Fruit fly (Drosophila melanogaster) whole organism, wandering third instar larva: ENCODE data around the gene RpS28a.

Experiments used
- Abd-B ChIP-seq: fragments of >200 bp; optimal IDR thresholded peaks from 2 replicates; lab custom pipeline; 2017; ENCODE audit warnings: missing biosample characterization, missing genetic modification characterization
- CG32264 ChIP-seq: fragments of 200-800 bp; sonication (Bioruptor generic); optimal IDR thresholded peaks from 2 replicates; lab custom pipeline; 2016; ENCODE audit warnings: missing biosample characterization, missing genetic modification characterization
- CG9705 ChIP-seq: fragments of 200-800 bp; sonication (Bioruptor generic); optimal IDR thresholded peaks from 2 replicates; lab custom pipeline; 2018; ENCODE audit warnings: missing biosample characterization, mild to moderate bottlenecking, missing genetic modification characterization
- CrebA ChIP-seq: fragments of 200-800 bp; sonication (Bioruptor generic); optimal IDR thresholded peaks from 2 replicates; lab custom pipeline; 2016; ENCODE audit warnings: missing biosample characterization, mild to moderate bottlenecking, missing genetic modification characterization, borderline replicate concordance
- Dfd ChIP-seq: fragments of >200 bp; optimal IDR thresholded peaks from 2 replicates; lab custom pipeline; 2017; ENCODE audit warnings: missing biosample characterization, missing genetic modification characterization
- Dif ChIP-seq: fragments of 200-275, 200-300 bp; sonication (Bioruptor generic); optimal IDR thresholded peaks from 2 replicates; lab custom pipeline; 2018; ENCODE audit warnings: missing biosample characterization, missing genetic modification characterization; ENCODE audit not compliant: partially characterized antibody
- GATAd ChIP-seq: sonication (Bioruptor generic); optimal IDR thresholded peaks from 2 replicates; lab custom pipeline; 2016; ENCODE audit warnings: missing biosample characterization, missing genetic modification characterization
- HLH106 ChIP-seq: fragments of 200-800 bp; optimal IDR thresholded peaks from 3 replicates; lab custom pipeline; 2019; ENCODE audit warnings: missing biosample characterization, mild to moderate bottlenecking, missing genetic modification characterization, moderate library complexity
- Hnf4 ChIP-seq: fragments of 200-800 bp; sonication (Bioruptor generic); optimal IDR thresholded peaks from 2 replicates; lab custom pipeline; 2016; ENCODE audit warnings: missing biosample characterization, mild to moderate bottlenecking, missing genetic modification characterization
- Hr78 ChIP-seq: fragments of >200 bp; optimal IDR thresholded peaks from 2 replicates; lab custom pipeline; 2017; ENCODE audit warnings: missing biosample characterization, missing genetic modification characterization
- Hr83 ChIP-seq: fragments of 200-300 bp; sonication (Bioruptor generic); optimal IDR thresholded peaks from 2 replicates; lab custom pipeline; 2016; ENCODE audit warnings: missing biosample characterization, mild to moderate bottlenecking, missing genetic modification characterization, moderate library complexity; ENCODE audit not compliant: poor library complexity, severe bottlenecking
- Jra ChIP-seq: sonication (Bioruptor generic); optimal IDR thresholded peaks from 2 replicates; lab custom pipeline; 2016; ENCODE audit warnings: missing biosample characterization, missing genetic modification characterization
- Mio ChIP-seq: sonication (Bioruptor generic); optimal IDR thresholded peaks from 2 replicates; lab custom pipeline; 2016; ENCODE audit warnings: missing biosample characterization, missing genetic modification characterization
- Myc ChIP-seq: fragments of >200 bp; optimal IDR thresholded peaks from 2 replicates; lab custom pipeline; 2017
- OdsH ChIP-seq: fragments of 200-800 bp; sonication (Bioruptor generic); optimal IDR thresholded peaks from 2 replicates; lab custom pipeline; 2016; ENCODE audit warnings: missing biosample characterization, mild to moderate bottlenecking, missing genetic modification characterization
- Rel ChIP-seq, 2 experiments: fragments of 200-800 bp; sonication (Bioruptor generic) in 1 of 2; optimal IDR thresholded peaks; 2 replicates in 1 of 2; 3 replicates in 1 of 2; lab custom pipeline; 2016 to 2019; ENCODE audit warnings: mild to moderate bottlenecking in 2 of 2, missing biosample characterization in 2 of 2, missing genetic modification characterization in 2 of 2, moderate library complexity in 1 of 2
- Sp1 ChIP-seq: fragments of 200-800 bp; sonication (Bioruptor generic); optimal IDR thresholded peaks from 3 replicates; lab custom pipeline; 2019; ENCODE audit warnings: missing biosample characterization, mild to moderate bottlenecking, missing genetic modification characterization, moderate library complexity
- Vsx2 ChIP-seq: fragments of 200-300, 225-300 bp; sonication (Bioruptor generic); optimal IDR thresholded peaks from 2 replicates; lab custom pipeline; 2018; ENCODE audit warnings: missing biosample characterization, missing genetic modification characterization; ENCODE audit not compliant: partially characterized antibody
- brk ChIP-seq: fragments of 200-800 bp; sonication (Bioruptor generic); optimal IDR thresholded peaks from 2 replicates; lab custom pipeline; 2016; ENCODE audit warnings: missing biosample characterization, mild to moderate bottlenecking, missing genetic modification characterization
- dl ChIP-seq, 2 experiments: fragments of 175-275, 200-275 bp in 1 of 2; fragments of 200-275 bp in 1 of 2; sonication (Bioruptor generic); optimal IDR thresholded peaks; lab custom pipeline; 2018; ENCODE audit warnings: mild to moderate bottlenecking in 2 of 2, missing biosample characterization in 2 of 2, missing genetic modification characterization in 2 of 2, moderate library complexity in 2 of 2; ENCODE audit not compliant: partially characterized antibody in 2 of 2, insufficient read depth in 1 of 2
- dmrt93B ChIP-seq: fragments of 200-800 bp; sonication (Bioruptor generic); optimal IDR thresholded peaks from 2 replicates; lab custom pipeline; 2018; ENCODE audit warnings: missing biosample characterization, mild to moderate bottlenecking, missing genetic modification characterization
- dsf ChIP-seq: sonication (Bioruptor generic); optimal IDR thresholded peaks from 2 replicates; lab custom pipeline; 2016; ENCODE audit warnings: missing biosample characterization, missing genetic modification characterization, borderline replicate concordance
- ey ChIP-seq: fragments of 200-800 bp; sonication (Bioruptor generic); optimal IDR thresholded peaks from 2 replicates; lab custom pipeline; 2016; ENCODE audit warnings: missing biosample characterization, missing genetic modification characterization
- foxo ChIP-seq, 2 experiments: fragments of 200-800 bp; sonication (Bioruptor generic); optimal IDR thresholded peaks; 2 replicates in 1 of 2; 3 replicates in 1 of 2; lab custom pipeline; 2016 to 2017; ENCODE audit warnings: missing biosample characterization in 2 of 2, missing genetic modification characterization in 2 of 2
- fru ChIP-seq: fragments of 200-800 bp; sonication (Bioruptor generic); optimal IDR thresholded peaks from 3 replicates; lab custom pipeline; 2016; ENCODE audit warnings: missing biosample characterization, mild to moderate bottlenecking, missing genetic modification characterization
- jim ChIP-seq: fragments of 175-275, 200-325 bp; sonication (Bioruptor generic); optimal IDR thresholded peaks from 2 replicates; lab custom pipeline; 2016; ENCODE audit warnings: missing biosample characterization, mild to moderate bottlenecking, missing genetic modification characterization
- pan ChIP-seq: fragments of >200 bp; optimal IDR thresholded peaks from 2 replicates; lab custom pipeline; 2017
- psq ChIP-seq: fragments of 200-800 bp; sonication (Bioruptor generic); optimal IDR thresholded peaks from 3 replicates; lab custom pipeline; 2017; ENCODE audit warnings: missing biosample characterization, mild to moderate bottlenecking, missing genetic modification characterization, moderate library complexity
- rgr ChIP-seq: fragments of 200-800 bp; sonication (Bioruptor generic); optimal IDR thresholded peaks from 3 replicates; lab custom pipeline; 2016; ENCODE audit warnings: missing biosample characterization, mild to moderate bottlenecking, missing genetic modification characterization
- woc ChIP-seq: sonication (Bioruptor generic); optimal IDR thresholded peaks from 2 replicates; lab custom pipeline; 2016; ENCODE audit warnings: missing biosample characterization, mild to moderate bottlenecking, missing genetic modification characterization

RpS28a gene

dm6 chr3R:29997607-29998236 lies 24.7 kb downstream of the RpS28a start, which contains the start of the genes CG15525 and CG11504:
CG15525 (minus strand) TSS chr3R:29997676.
CG11504 (plus strand) TSS chr3R:29997900.
- TF ChIP-seq HLH106 = peak; percentile 7
- TF ChIP-seq Abd-B = no peak
- TF ChIP-seq ey (GFP tag; lab: Kevin White, UChicago) = peak; percentile 51
- TF ChIP-seq Rel (GFP tag; optimal IDR thresholded peaks at IDR 0.05; lab: Kevin White, UChicago) = no peak
- peak; percentile 67 for TF ChIP-seq Rel (tag; optimal IDR thresholded peaks at IDR 0.05; lab: Kevin White, UChicago)
- no peak for TF ChIP-seq rgr (GFP tag; lab: Kevin White, UChicago)
- peak; percentile 54 for TF ChIP-seq OdsH
- no peak for TF ChIP-seq dmrt93B (GFP tag; lab: Kevin White, UChicago)
- peak; percentile 28 for TF ChIP-seq Myc (lab: Kevin White, UChicago)

dm6 chr3R:29995035-29995434 lies 27.4 kb downstream of the RpS28a start, which contains the start of the genes CG7903 and Sas-6:
CG7903 (minus strand) TSS chr3R:29995231.
Sas-6 (plus strand) TSS chr3R:29995357.
- TF ChIP-seq dl (GFP tag; optimal IDR thresholded peaks at IDR 0.05; lab: Kevin White, UChicago; ENCODE audit: insufficient read depth in 1 of 2, partially characterized antibody in 2 of 2) (no peak), jim (GFP tag; lab: Kevin White, UChicago) (peak; percentile 13), Dfd (no peak), Abd-B (no peak), dsf (GFP tag; lab: Kevin White, UChicago) (no peak), GATAd (GFP tag; lab: Kevin White, UChicago) (no peak), Hr83 (GFP tag; lab: Kevin White, UChicago) (peak; percentile 42), fru (GFP tag; lab: Kevin White, UChicago) (no peak), psq (GFP tag; lab: Kevin White, UChicago) (no peak), Hnf4 (GFP tag; lab: Kevin White, UChicago) (no peak), Myc (lab: Kevin White, UChicago) (no peak), CrebA (no peak), Dif (no peak)
- TF ChIP-seq, all 38 proteins: peak for 2

- TF ChIP-seq Rel (GFP tag; optimal IDR thresholded peaks at IDR 0.05; lab: Kevin White, UChicago) (no peak), Rel (tag; optimal IDR thresholded peaks at IDR 0.05; lab: Kevin White, UChicago) (peak; percentile 36), rgr (GFP tag; lab: Kevin White, UChicago) (peak; percentile 61), CG9705 (GFP tag; lab: Kevin White, UChicago) (no peak), woc (GFP tag; lab: Kevin White, UChicago) (no peak)
Observed at dm6 chr3R:29993134-29993533, 29.3 kb downstream of the RpS28a start, which contains the start of gene Acph-1. Acph-1 (minus strand) TSS chr3R:29993411.

dm6 chr3R:29990681-29991080 lies 31.8 kb downstream of the RpS28a start:
- TF ChIP-seq dsf (GFP tag; lab: Kevin White, UChicago) (no peak), Hnf4 (GFP tag; lab: Kevin White, UChicago) (no peak), Dif (no peak), OdsH (no peak), foxo (GFP tag; optimal IDR thresholded peaks at IDR 0.05; lab: Kevin White, UChicago) (no peak), brk (no peak)

dm6 chr3R:29985219-29985618 lies 37.2 kb downstream of the RpS28a start:
- TF ChIP-seq Mio (GFP tag; lab: Kevin White, UChicago) = no peak
- no peak for TF ChIP-seq OdsH
- no peak for TF ChIP-seq fru (GFP tag; lab: Kevin White, UChicago)
- TF ChIP-seq dsf (GFP tag; lab: Kevin White, UChicago) = no peak
- TF ChIP-seq Vsx2 (GFP tag; lab: Kevin White, UChicago) = no peak
- TF ChIP-seq pan (lab: Kevin White, UChicago) = no peak
- no peak for TF ChIP-seq woc (GFP tag; lab: Kevin White, UChicago)
- TF ChIP-seq Jra (GFP tag; lab: Kevin White, UChicago) = no peak
- no peak for TF ChIP-seq CrebA
- no peak for TF ChIP-seq Hnf4 (GFP tag; lab: Kevin White, UChicago)
- no peak for TF ChIP-seq CG32264 (GFP tag; lab: Kevin White, UChicago)
- no peak for TF ChIP-seq jim (GFP tag; lab: Kevin White, UChicago)
- TF ChIP-seq Hr78 (GFP tag; lab: Kevin White, UChicago) = no peak
- TF ChIP-seq Sp1 (GFP tag; lab: Kevin White, UChicago) = no peak
